Fruit fly (Drosophila melanogaster) whole organism, embryonic: ENCODE data around the gene RASSF8.

Experiments
- Adf1 ChIP-seq: fragments of 200-800 bp; sonication (Bioruptor generic); IDR thresholded peaks from 2 replicates; pipeline ENCODE4 v1.3.6; 2022; ENCODE audit warnings: missing biosample characterization, missing genetic modification characterization
- Atf-2 ChIP-seq: fragments of 200-800 bp; sonication (Bioruptor generic); optimal IDR thresholded peaks from 2 replicates; lab custom pipeline; 2016; ENCODE audit warnings: missing biosample characterization, missing genetic modification characterization
- Atf6 ChIP-seq: fragments of 200-800 bp; sonication (Bioruptor generic); IDR thresholded peaks from 2 replicates; pipeline ENCODE4 v1.3.6; 2022; ENCODE audit warnings: missing biosample characterization, missing genetic modification characterization
- BtbVII ChIP-seq: fragments of 200-800 bp; sonication (Bioruptor generic); optimal IDR thresholded peaks from 3 replicates; lab custom pipeline; 2017; ENCODE audit warnings: missing biosample characterization, mild to moderate bottlenecking, missing genetic modification characterization
- CG1024 ChIP-seq: fragments of 200-800 bp; sonication (Bioruptor generic); IDR thresholded peaks from 2 replicates; pipeline ENCODE4 v1.3.6; 2022; ENCODE audit warnings: missing biosample characterization, missing genetic modification characterization
- CG12744 ChIP-seq: fragments of 200-800 bp; sonication (Bioruptor generic); optimal IDR thresholded peaks from 2 replicates; lab custom pipeline; 2016; ENCODE audit warnings: missing biosample characterization, missing genetic modification characterization
- CG12769 ChIP-seq: fragments of 200-800 bp; sonication (Bioruptor generic); optimal IDR thresholded peaks from 2 replicates; lab custom pipeline; 2019; ENCODE audit warnings: missing biosample characterization, mild to moderate bottlenecking, missing genetic modification characterization, moderate library complexity
- CG13775 ChIP-seq: fragments of 200-800 bp; sonication (Bioruptor generic); optimal IDR thresholded peaks from 3 replicates; lab custom pipeline; 2017; ENCODE audit warnings: missing biosample characterization, mild to moderate bottlenecking, missing genetic modification characterization
- CG14014 ChIP-seq: fragments of 200-800 bp; sonication (Bioruptor generic); IDR thresholded peaks from 2 replicates; pipeline ENCODE4 v1.3.6; 2022; ENCODE audit warnings: missing biosample characterization, missing genetic modification characterization
- CG1603 ChIP-seq: fragments of 200-800 bp; sonication (Bioruptor generic); optimal IDR thresholded peaks from 2 replicates; lab custom pipeline; 2019; ENCODE audit warnings: missing biosample characterization, mild to moderate bottlenecking, missing genetic modification characterization, moderate library complexity
- CG18619 ChIP-seq: fragments of 200-800 bp; sonication (Bioruptor generic); optimal IDR thresholded peaks from 3 replicates; lab custom pipeline; 2017; ENCODE audit warnings: missing biosample characterization, mild to moderate bottlenecking, missing genetic modification characterization
- CG33557 ChIP-seq: fragments of 200-800 bp; sonication (Bioruptor generic); optimal IDR thresholded peaks from 2 replicates; lab custom pipeline; 2019; ENCODE audit warnings: missing biosample characterization, mild to moderate bottlenecking, missing genetic modification characterization, moderate library complexity
- CG3407 ChIP-seq: fragments of 200-800 bp; sonication (Bioruptor generic); optimal IDR thresholded peaks from 2 replicates; lab custom pipeline; 2018; ENCODE audit warnings: missing biosample characterization, mild to moderate bottlenecking, missing genetic modification characterization
- CG4404 ChIP-seq: fragments of 200-800 bp; sonication (Bioruptor generic); IDR thresholded peaks from 2 replicates; pipeline ENCODE4 v1.3.6; 2022; ENCODE audit warnings: missing biosample characterization, missing genetic modification characterization
- CG8290 ChIP-seq, 3 experiments: fragments of 200-800 bp; sonication (Bioruptor generic); optimal IDR thresholded peaks; 2 replicates each; lab custom pipeline; 2016 to 2019; ENCODE audit warnings: missing biosample characterization in 3 of 3, missing genetic modification characterization in 3 of 3, mild to moderate bottlenecking in 2 of 3, moderate library complexity in 1 of 3
- CoRest ChIP-seq: fragments of 200-800 bp; sonication (Bioruptor generic); optimal IDR thresholded peaks from 3 replicates; lab custom pipeline; 2018; ENCODE audit warnings: missing biosample characterization, mild to moderate bottlenecking, missing genetic modification characterization, moderate library complexity
- D19B ChIP-seq: fragments of 200-800 bp; sonication (Bioruptor generic); optimal IDR thresholded peaks from 2 replicates; lab custom pipeline; 2017; ENCODE audit warnings: missing biosample characterization, mild to moderate bottlenecking, missing genetic modification characterization
- Dad ChIP-seq: fragments of 200-800 bp; sonication (Bioruptor generic); optimal IDR thresholded peaks from 3 replicates; lab custom pipeline; 2016; ENCODE audit warnings: missing biosample characterization, missing genetic modification characterization
- Drgx ChIP-seq: fragments of 200-800 bp; sonication (Bioruptor generic); IDR thresholded peaks from 2 replicates; pipeline ENCODE4 v1.3.6; 2022; ENCODE audit warnings: missing biosample characterization, missing genetic modification characterization
- E2f1 ChIP-seq: fragments of 200-800 bp; sonication (Bioruptor generic); IDR thresholded peaks from 2 replicates; pipeline ENCODE4 v1.3.6; 2022; ENCODE audit warnings: missing biosample characterization, missing genetic modification characterization
- GATAe ChIP-seq: fragments of 200-800 bp; sonication (Bioruptor generic); conservative IDR thresholded peaks from 2 replicates; pipeline ENCODE4 v1.3.6; 2022; ENCODE audit warnings: missing biosample characterization, missing genetic modification characterization
- Gsc ChIP-seq: fragments of 200-800 bp; sonication (Bioruptor generic); IDR thresholded peaks from 2 replicates; pipeline ENCODE4 v1.3.6; 2022; ENCODE audit warnings: missing biosample characterization, missing genetic modification characterization
- HLHmδ ChIP-seq: fragments of 200-800 bp; sonication (Bioruptor generic); optimal IDR thresholded peaks from 2 replicates; lab custom pipeline; 2018; ENCODE audit warnings: missing biosample characterization, mild to moderate bottlenecking, missing genetic modification characterization, moderate library complexity
- Lim3 ChIP-seq: fragments of 200-800 bp; sonication (Bioruptor generic); IDR thresholded peaks from 2 replicates; pipeline ENCODE4 v1.3.6; 2022; ENCODE audit warnings: missing biosample characterization, missing genetic modification characterization
- Med ChIP-seq: fragments of 200-800 bp; sonication (Bioruptor generic); peaks from one replicate; lab custom pipeline; 2016; ENCODE audit warnings: missing biosample characterization, missing genetic modification characterization, mild to moderate bottlenecking, inconsistent platforms, moderate library complexity
- Myb ChIP-seq: fragments of 200-800 bp; sonication (Bioruptor generic); optimal IDR thresholded peaks from 2 replicates; lab custom pipeline; 2016; ENCODE audit warnings: missing biosample characterization, missing genetic modification characterization
- Nf-YA ChIP-seq: fragments of 200-800 bp; sonication (Bioruptor generic); IDR thresholded peaks from 2 replicates; pipeline ENCODE4 v1.3.6; 2022; ENCODE audit warnings: missing biosample characterization, missing genetic modification characterization
- Opbp ChIP-seq: fragments of 200-800 bp; sonication (Bioruptor generic); IDR thresholded peaks from 3 replicates; pipeline ENCODE4 v1.3.6; 2022; ENCODE audit warnings: missing biosample characterization, missing genetic modification characterization; ENCODE audit not compliant: partially characterized antibody
- Side ChIP-seq: fragments of 200-800 bp; sonication (Bioruptor generic); optimal IDR thresholded peaks from 2 replicates; lab custom pipeline; 2016; ENCODE audit warnings: missing biosample characterization, missing genetic modification characterization
- ci ChIP-seq: fragments of 200-800 bp; sonication (Bioruptor generic); IDR thresholded peaks from 3 replicates; pipeline ENCODE4 v1.3.6; 2022; ENCODE audit warnings: missing biosample characterization, missing genetic modification characterization
- croc ChIP-seq: fragments of 200-800 bp; sonication (Bioruptor generic); conservative IDR thresholded peaks from 3 replicates; pipeline ENCODE4 v1.3.6; 2022; ENCODE audit warnings: missing biosample characterization, missing genetic modification characterization
- dmrt99B ChIP-seq: fragments of 200-800 bp; sonication (Bioruptor generic); optimal IDR thresholded peaks from 2 replicates; lab custom pipeline; 2018; ENCODE audit warnings: missing biosample characterization, mild to moderate bottlenecking, missing genetic modification characterization, moderate library complexity
- esg ChIP-seq: fragments of 200-800 bp; sonication (Bioruptor generic); conservative IDR thresholded peaks from 2 replicates; pipeline ENCODE4 v1.3.6; 2022; ENCODE audit warnings: missing biosample characterization, missing genetic modification characterization
- eyg ChIP-seq: fragments of 200-800 bp; sonication (Bioruptor generic); optimal IDR thresholded peaks from 3 replicates; lab custom pipeline; 2016; ENCODE audit warnings: missing biosample characterization, missing genetic modification characterization
- gem ChIP-seq: fragments of 200-800 bp; sonication (Bioruptor generic); optimal IDR thresholded peaks from 2 replicates; lab custom pipeline; 2019; ENCODE audit warnings: missing biosample characterization, mild to moderate bottlenecking, missing genetic modification characterization, moderate library complexity
- her ChIP-seq: fragments of 200-800 bp; sonication (Bioruptor generic); optimal IDR thresholded peaks from 2 replicates; lab custom pipeline; 2016; ENCODE audit warnings: missing biosample characterization, missing genetic modification characterization
- nmo ChIP-seq: fragments of 200-800 bp; sonication (Bioruptor generic); optimal IDR thresholded peaks from 2 replicates; lab custom pipeline; 2018; ENCODE audit warnings: missing biosample characterization, mild to moderate bottlenecking, missing genetic modification characterization, moderate library complexity
- odd ChIP-seq: fragments of 200-800 bp; sonication (Bioruptor generic); optimal IDR thresholded peaks from 2 replicates; lab custom pipeline; 2017; ENCODE audit warnings: missing biosample characterization, mild to moderate bottlenecking, missing genetic modification characterization
- org-1 ChIP-seq: fragments of 200-800 bp; sonication (Bioruptor generic); optimal IDR thresholded peaks from 2 replicates; lab custom pipeline; 2017; ENCODE audit warnings: missing biosample characterization, missing genetic modification characterization
- pb ChIP-seq: fragments of 200-800 bp; sonication (Bioruptor generic); optimal IDR thresholded peaks from 3 replicates; lab custom pipeline; 2016; ENCODE audit warnings: missing biosample characterization, missing genetic modification characterization
- peb ChIP-seq: fragments of 200-800 bp; sonication (Bioruptor generic); IDR thresholded peaks from 2 replicates; pipeline ENCODE4 v1.3.6; 2022; ENCODE audit warnings: missing biosample characterization, missing genetic modification characterization
- run ChIP-seq: fragments of 200-800 bp; sonication (Bioruptor generic); optimal IDR thresholded peaks from 3 replicates; lab custom pipeline; 2018; ENCODE audit warnings: missing biosample characterization, mild to moderate bottlenecking, missing genetic modification characterization
- slbo ChIP-seq: fragments of 200-800 bp; sonication (Bioruptor generic); IDR thresholded peaks from 2 replicates; pipeline ENCODE4 v1.3.6; 2022; ENCODE audit warnings: missing biosample characterization, missing genetic modification characterization
- sug ChIP-seq: fragments of 200-800 bp; optimal IDR thresholded peaks from 2 replicates; lab custom pipeline; 2019; ENCODE audit warnings: missing biosample characterization, mild to moderate bottlenecking, missing genetic modification characterization, moderate library complexity
- tgo ChIP-seq: fragments of 200-800 bp; sonication (Bioruptor generic); IDR thresholded peaks from 3 replicates; pipeline ENCODE4 v1.3.6; 2022; ENCODE audit warnings: missing biosample characterization, missing genetic modification characterization
- tll ChIP-seq, 2 experiments: fragments of 200-800 bp in 1 of 2; fragments of >200 bp in 1 of 2; sonication (Bioruptor generic) in 1 of 2; optimal IDR thresholded peaks; 2 replicates each; lab custom pipeline; 2017 to 2019; ENCODE audit warnings: missing biosample characterization in 2 of 2, missing genetic modification characterization in 2 of 2, mild to moderate bottlenecking in 1 of 2, moderate library complexity in 1 of 2
- tna ChIP-seq: fragments of 200-800 bp; sonication (Bioruptor generic); IDR thresholded peaks from 2 replicates; pipeline ENCODE4 v1.3.6; 2022; ENCODE audit warnings: missing biosample characterization, missing genetic modification characterization; ENCODE audit not compliant: partially characterized antibody
- toy ChIP-seq: fragments of 200-800 bp; sonication (Bioruptor generic); IDR thresholded peaks from 2 replicates; pipeline ENCODE4 v1.3.6; 2022; ENCODE audit warnings: missing biosample characterization, missing genetic modification characterization
- tx ChIP-seq: fragments of 200-800 bp; sonication (Bioruptor generic); optimal IDR thresholded peaks from 2 replicates; lab custom pipeline; 2016; ENCODE audit warnings: missing biosample characterization, missing genetic modification characterization
- vvl ChIP-seq: fragments of 200-800 bp; sonication (Bioruptor generic); IDR thresholded peaks from 2 replicates; pipeline ENCODE4 v1.3.6; 2022; ENCODE audit warnings: missing biosample characterization, missing genetic modification characterization
- zen2 ChIP-seq: fragments of 200-800 bp; sonication (Bioruptor generic); IDR thresholded peaks from 3 replicates; pipeline ENCODE4 v1.3.6; 2022; ENCODE audit warnings: missing biosample characterization, missing genetic modification characterization; ENCODE audit not compliant: partially characterized antibody

RASSF8 gene

dm6 chr3R:25631079-25631478, 30.5 kb upstream of the RASSF8 start (continued):
- TF ChIP-seq Atf-2 (GFP tag; lab: Kevin White, UChicago), result peak; percentile 26
- peak; percentile 48 for TF ChIP-seq run (tag; lab: Kevin White, UChicago)
- TF ChIP-seq Gsc (GFP tag; lab: Robert Waterston, UW), result 0 out of 2 replicates have a peak, but pooled peaks have one; percentile 41
- peak; percentile 14 for TF ChIP-seq eyg (GFP tag; lab: Kevin White, UChicago)
- TF ChIP-seq tna (GFP tag; lab: Robert Waterston, UW), result no peak
- TF ChIP-seq CG12769 (tag; lab: Kevin White, UChicago), result peak; percentile 37
- peak; percentile 67 for TF ChIP-seq Nf-YA (GFP tag; lab: Robert Waterston, UW)
- TF ChIP-seq Lim3 (GFP tag; lab: Robert Waterston, UW), result no peak; the same call in 1 of the 2 replicates
- no peak for TF ChIP-seq Opbp (GFP tag; lab: Robert Waterston, UW)
- no peak for TF ChIP-seq peb (GFP tag; lab: Robert Waterston, UW)
- no peak for TF ChIP-seq GATAe (GFP tag; lab: Robert Waterston, UW)
- no peak for TF ChIP-seq zen2 (GFP tag; lab: Robert Waterston, UW)
- TF ChIP-seq CG1024 (GFP tag; lab: Robert Waterston, UW), result peak; percentile 60
- peak; percentile 46 for TF ChIP-seq tx (GFP tag; lab: Kevin White, UChicago)
- TF ChIP-seq CG33557 (GFP tag; lab: Kevin White, UChicago), result peak; percentile 5
- TF ChIP-seq vvl (GFP tag; lab: Robert Waterston, UW), result peak; percentile 83
- TF ChIP-seq D19B (GFP tag; lab: Kevin White, UChicago), result no peak
- peak; percentile 75 for TF ChIP-seq esg (GFP tag; lab: Robert Waterston, UW)
- no peak for TF ChIP-seq odd (GFP tag; lab: Kevin White, UChicago)
- peak; percentile 29 for TF ChIP-seq sug
- TF ChIP-seq ci (GFP tag; lab: Robert Waterston, UW), result peak; percentile 88
- TF ChIP-seq CG12744 (GFP tag; lab: Kevin White, UChicago), result no peak
- no peak for TF ChIP-seq CG8290 (GFP tag; optimal IDR thresholded peaks at IDR 0.05; lab: Kevin White, UChicago)
- TF ChIP-seq CG8290 (tag; optimal IDR thresholded peaks at IDR 0.05; lab: Kevin White, UChicago), result peak in 1 of 2 experiments; percentile 14
- peak; percentile 30 for TF ChIP-seq CG13775 (GFP tag; lab: Kevin White, UChicago)
- TF ChIP-seq slbo (GFP tag; lab: Robert Waterston, UW), result peak; percentile 80
- peak; percentile 73 for TF ChIP-seq CG14014 (GFP tag; lab: Robert Waterston, UW)
- TF ChIP-seq Adf1 (GFP tag; lab: Robert Waterston, UW), result peak; percentile 31; the same call in 1 of the 2 replicates
- peak; percentile 46 for TF ChIP-seq Myb
- TF ChIP-seq BtbVII (GFP tag; lab: Kevin White, UChicago), result peak; percentile 51
- peak; percentile 46 for TF ChIP-seq Side
- peak; percentile 56 for TF ChIP-seq croc (GFP tag; lab: Robert Waterston, UW)
- TF ChIP-seq CG1603 (tag; lab: Kevin White, UChicago), result peak; percentile 57
- peak; percentile 68 for TF ChIP-seq CoRest (tag; lab: Kevin White, UChicago)
- no peak for TF ChIP-seq HLHmδ (GFP tag; lab: Kevin White, UChicago)
- peak; percentile 57 for TF ChIP-seq E2f1 (GFP tag; lab: Robert Waterston, UW)
- peak; percentile 47 for TF ChIP-seq CG3407 (GFP tag; lab: Kevin White, UChicago)
- peak; percentile 79 for TF ChIP-seq gem
- TF ChIP-seq Dad (GFP tag; lab: Kevin White, UChicago), result peak; percentile 36
- TF ChIP-seq Drgx (GFP tag; lab: Robert Waterston, UW), result no peak
- peak; percentile 62 for TF ChIP-seq tgo (GFP tag; lab: Robert Waterston, UW)
- peak; percentile 55 for TF ChIP-seq her (GFP tag; lab: Kevin White, UChicago)
- peak; percentile 6 for TF ChIP-seq pb (GFP tag; lab: Kevin White, UChicago)
- peak; percentile 47 for TF ChIP-seq CG18619 (GFP tag; lab: Kevin White, UChicago)
- TF ChIP-seq dmrt99B (tag; lab: Kevin White, UChicago), result peak; percentile 80
- TF ChIP-seq toy (GFP tag; lab: Robert Waterston, UW), result no peak
- TF ChIP-seq nmo, result peak; percentile 58
- peak; percentile 49; the same call in 1 of the 2 replicates for TF ChIP-seq CG4404 (GFP tag; lab: Robert Waterston, UW)
- no peak for TF ChIP-seq tll (GFP tag; optimal IDR thresholded peaks at IDR 0.05; lab: Kevin White, UChicago)
- TF ChIP-seq Atf6, result 0 out of 2 replicates have a peak, but pooled peaks have one; percentile 9
- peak; percentile 62 for TF ChIP-seq org-1 (GFP tag; lab: Kevin White, UChicago)
- peak; percentile 95 for TF ChIP-seq Med
